Fruit fly (Drosophila melanogaster) whole organism, adult: ENCODE results near the gene Top1.
A peak's percentile ranks its signal among the peaks of the same experiment; 100 is the strongest.

ENCODE experiments used
- CG11617 ChIP-seq: fragments of 200-800 bp; sonication (Bioruptor generic); optimal IDR thresholded peaks from 2 replicates; lab custom pipeline; 2017; ENCODE audit warnings: mild to moderate bottlenecking, missing biosample characterization, missing genetic modification reagents, missing genetic modification characterization
- CG33017 ChIP-seq: fragments of 200-800 bp; sonication (Bioruptor generic); optimal IDR thresholded peaks from 2 replicates; lab custom pipeline; 2018; ENCODE audit warnings: missing biosample characterization, mild to moderate bottlenecking, missing genetic modification characterization, moderate library complexity
- CG5204 ChIP-seq: fragments of 200-800 bp; sonication (Bioruptor generic); optimal IDR thresholded peaks from 2 replicates; lab custom pipeline; 2016; ENCODE audit warnings: missing biosample characterization, missing genetic modification characterization
- CG7101 ChIP-seq: fragments of 200-800 bp; sonication (Bioruptor generic); optimal IDR thresholded peaks from 2 replicates; lab custom pipeline; 2018; ENCODE audit warnings: missing biosample characterization, mild to moderate bottlenecking, missing genetic modification characterization, moderate library complexity
- Crg-1 ChIP-seq: fragments of 200-800 bp; sonication (Bioruptor generic); optimal IDR thresholded peaks from 2 replicates; lab custom pipeline; 2016; ENCODE audit warnings: missing biosample characterization, missing genetic modification characterization
- Hr96 ChIP-seq: fragments of 200-800 bp; sonication (Bioruptor generic); optimal IDR thresholded peaks from 2 replicates; lab custom pipeline; 2016; ENCODE audit warnings: missing biosample characterization, missing genetic modification characterization
- Mnt ChIP-seq: fragments of 200-800 bp; sonication (Bioruptor generic); optimal IDR thresholded peaks from 2 replicates; lab custom pipeline; 2016; ENCODE audit warnings: missing biosample characterization, mild to moderate bottlenecking, missing genetic modification characterization
- bab1 ChIP-seq: fragments of 200-800 bp; sonication (Bioruptor generic); optimal IDR thresholded peaks from 3 replicates; lab custom pipeline; 2019; ENCODE audit warnings: missing biosample characterization, mild to moderate bottlenecking, missing genetic modification characterization, moderate library complexity
- cnc ChIP-seq, 2 experiments: fragments of >200 bp; optimal IDR thresholded peaks; 2 replicates each; lab custom pipeline; 2017
- ovo ChIP-seq: fragments of 200-800 bp; sonication (Bioruptor generic); optimal IDR thresholded peaks from 2 replicates; lab custom pipeline; 2016; ENCODE audit warnings: missing biosample characterization, missing genetic modification characterization
- pad ChIP-seq: fragments of 200-800 bp; sonication (Bioruptor generic); optimal IDR thresholded peaks from 3 replicates; lab custom pipeline; 2017; ENCODE audit warnings: missing biosample characterization, missing genetic modification characterization, mild to moderate bottlenecking, moderate library complexity, missing genetic modification reagents

DNA sequence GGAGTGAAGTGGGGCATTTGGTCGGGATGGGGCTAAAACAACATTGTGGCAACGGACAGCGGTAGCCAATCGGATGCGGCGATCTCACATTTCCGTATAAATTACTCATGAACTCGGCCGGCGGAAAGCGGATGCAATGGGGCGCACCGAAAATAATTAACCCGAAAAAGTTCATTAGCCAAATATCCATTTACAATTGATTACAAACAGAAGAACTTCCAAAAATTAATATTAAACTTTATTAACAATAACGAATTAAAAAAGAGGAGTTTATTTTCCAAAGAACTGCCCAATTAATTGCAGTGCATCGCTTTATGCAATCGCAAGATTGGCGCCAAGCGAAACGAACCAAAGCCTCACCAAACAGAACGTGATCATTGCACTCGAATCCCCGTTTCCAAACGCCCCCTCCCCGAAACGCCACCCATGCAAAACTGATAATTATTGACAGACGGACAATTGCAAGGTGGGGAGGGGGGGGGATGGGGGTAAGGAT lies 5.4 kb upstream of the Top1 start:
- TF ChIP-seq CG33017 (tag; lab: Kevin White, UChicago) (peak; percentile 69), Mnt (GFP tag; lab: Kevin White, UChicago) (peak; percentile 55), cnc (optimal IDR thresholded peaks at IDR 0.05; lab: Kevin White, UChicago) (no peak), pad (peak; percentile 76), CG5204 (peak; percentile 43), Crg-1 (no peak), Hr96 (peak; percentile 19), CG11617 (peak; percentile 90), bab1 (GFP tag; lab: Kevin White, UChicago) (peak; percentile 56), ovo (peak; percentile 60), CG7101 (tag; lab: Kevin White, UChicago) (peak; percentile 90)
